Worm (Caenorhabditis elegans) whole organism, L1 larva: ENCODE data around the gene C35B1.9.

Experiments used
- F16B12.6 ChIP-seq: fragments of 150-350 bp; optimal IDR thresholded peaks from 2 replicates; lab custom pipeline; 2014; ENCODE audit warnings: missing biosample characterization, missing genetic modification characterization
- Y116A8C.19 ChIP-seq: sonication (generic microtip); optimal IDR thresholded peaks from 2 replicates; lab custom pipeline; 2016; ENCODE audit warnings: missing compliant biosample characterization, missing genetic modification characterization, borderline replicate concordance
- aha-1 ChIP-seq: fragments of 150-350 bp; optimal IDR thresholded peaks from 2 replicates; lab custom pipeline; 2014; ENCODE audit warnings: missing biosample characterization, missing genetic modification characterization
- ama-1 ChIP-seq: fragments of 150-350 bp; optimal IDR thresholded peaks from 2 replicates; lab custom pipeline; 2014
- ceh-63 ChIP-seq: fragments of 200-800 bp; sonication (Bioruptor generic); optimal IDR thresholded peaks from 2 replicates; lab custom pipeline; 2018; ENCODE audit warnings: mild to moderate bottlenecking, missing genetic modification characterization, missing compliant biosample characterization
- ceh-8 ChIP-seq: fragments of 200-800 bp; sonication (Bioruptor generic); optimal IDR thresholded peaks from 2 replicates; lab custom pipeline; 2018; ENCODE audit warnings: mild to moderate bottlenecking, missing genetic modification characterization, moderate library complexity, missing compliant biosample characterization
- ceh-82 ChIP-seq, 3 experiments: fragments of 150-350 bp in 1 of 3; sonication (generic microtip) in 2 of 3; optimal IDR thresholded peaks; 2 replicates each; lab custom pipeline; 2014 to 2017; ENCODE audit warnings: missing biosample characterization in 3 of 3, missing genetic modification characterization in 3 of 3
- ceh-88 ChIP-seq: fragments of 200-800 bp; sonication (Bioruptor generic); IDR thresholded peaks from 2 replicates; pipeline ENCODE4 v1.3.6; 2022; ENCODE audit warnings: missing genetic modification characterization, missing compliant biosample characterization
- ceh-90 ChIP-seq: sonication (generic microtip); optimal IDR thresholded peaks from 2 replicates; lab custom pipeline; 2016; ENCODE audit warnings: missing genetic modification characterization, missing compliant biosample characterization
- ces-1 ChIP-seq: fragments of 150-350 bp; optimal IDR thresholded peaks from 2 replicates; lab custom pipeline; 2014; ENCODE audit warnings: missing biosample characterization, missing genetic modification reagents, missing genetic modification characterization
- dpl-1 ChIP-seq, 3 experiments: fragments of 150-350 bp in 2 of 3; sonication (generic microtip) in 1 of 3; optimal IDR thresholded peaks; 2 replicates each; lab custom pipeline; 2014 to 2017; ENCODE audit warnings: missing biosample characterization in 3 of 3, missing genetic modification characterization in 3 of 3, missing genetic modification reagents in 3 of 3
- dsc-1 ChIP-seq: sonication (generic microtip); optimal IDR thresholded peaks from 2 replicates; lab custom pipeline; 2016; ENCODE audit warnings: mild to moderate bottlenecking, missing genetic modification characterization, missing compliant biosample characterization
- efl-1 ChIP-seq, 4 experiments: fragments of 150-350 bp; optimal IDR thresholded peaks in 3 of 4; peaks in 1 of 4; 1 replicate in 1 of 4; 2 replicates in 3 of 4; lab custom pipeline; 2014; ENCODE audit warnings: missing biosample characterization in 2 of 4, missing genetic modification characterization in 2 of 4, missing genetic modification reagents in 2 of 4
- egl-27 ChIP-seq, 2 experiments: fragments of 150-350 bp in 1 of 2; sonication (generic microtip); optimal IDR thresholded peaks; 3 replicates each; lab custom pipeline; 2017 to 2018; ENCODE audit warnings: missing biosample characterization in 2 of 2, missing genetic modification characterization in 2 of 2, missing genetic modification reagents in 2 of 2
- elt-2 ChIP-seq: sonication (generic microtip); optimal IDR thresholded peaks from 2 replicates; lab custom pipeline; 2016; ENCODE audit warnings: missing genetic modification characterization, mild to moderate bottlenecking, inconsistent platforms, missing compliant biosample characterization, missing genetic modification reagents
- ets-5 ChIP-seq: fragments of 200-800 bp; sonication (Bioruptor generic); IDR thresholded peaks from 2 replicates; pipeline ENCODE4 v1.3.6; 2022; ENCODE audit warnings: missing genetic modification characterization, missing compliant biosample characterization
- fkh-10 ChIP-seq: sonication (generic microtip); optimal IDR thresholded peaks from 2 replicates; lab custom pipeline; 2017; ENCODE audit warnings: missing biosample characterization, missing genetic modification reagents, missing genetic modification characterization
- grh-1 ChIP-seq: fragments of 200-800 bp; sonication (Bioruptor generic); IDR thresholded peaks from 2 replicates; pipeline ENCODE4 v1.3.6; 2022; ENCODE audit warnings: missing genetic modification reagents, missing genetic modification characterization, missing compliant biosample characterization
- hlh-4 ChIP-seq: sonication (generic microtip); optimal IDR thresholded peaks from 2 replicates; lab custom pipeline; 2016; ENCODE audit warnings: mild to moderate bottlenecking, missing genetic modification characterization, missing compliant biosample characterization
- hpl-2 ChIP-seq: fragments of 150-350 bp; optimal IDR thresholded peaks from 2 replicates; lab custom pipeline; 2014; ENCODE audit warnings: missing biosample characterization, missing genetic modification reagents, missing genetic modification characterization
- isw-1 ChIP-seq: fragments of 200-800 bp; sonication (Bioruptor generic); IDR thresholded peaks from 2 replicates; pipeline ENCODE4 v1.3.6; 2022; ENCODE audit warnings: missing genetic modification characterization, missing compliant biosample characterization
- jun-1 ChIP-seq: fragments of 150-350 bp; optimal IDR thresholded peaks from 2 replicates; lab custom pipeline; 2014; ENCODE audit warnings: missing biosample characterization, missing genetic modification reagents, missing genetic modification characterization
- lin-13 ChIP-seq: fragments of 150-350 bp; optimal IDR thresholded peaks from 2 replicates; lab custom pipeline; 2014; ENCODE audit warnings: missing biosample characterization, missing genetic modification reagents, missing genetic modification characterization
- lin-14 ChIP-seq: fragments of 200-800 bp; sonication (Bioruptor generic); optimal IDR thresholded peaks from 2 replicates; lab custom pipeline; 2018; ENCODE audit warnings: mild to moderate bottlenecking, missing genetic modification characterization, moderate library complexity, missing compliant biosample characterization
- lin-15B ChIP-seq: fragments of 150-350 bp; sonication (generic microtip); optimal IDR thresholded peaks from 3 replicates; lab custom pipeline; 2014; ENCODE audit warnings: missing biosample characterization, missing genetic modification characterization
- lir-3 ChIP-seq: sonication (generic microtip); optimal IDR thresholded peaks from 2 replicates; lab custom pipeline; 2016; ENCODE audit warnings: mild to moderate bottlenecking, missing genetic modification characterization, moderate library complexity, missing compliant biosample characterization; ENCODE audit not compliant: poor library complexity
- lsy-2 ChIP-seq, 2 experiments: fragments of 150-350 bp; optimal IDR thresholded peaks; 2 replicates each; lab custom pipeline; 2014; ENCODE audit warnings: missing biosample characterization in 2 of 2, missing genetic modification characterization in 2 of 2
- mab-9 ChIP-seq: fragments of 200-800 bp; sonication (Bioruptor generic); IDR thresholded peaks from 2 replicates; pipeline ENCODE4 v1.3.6; 2022; ENCODE audit warnings: missing genetic modification reagents, missing genetic modification characterization, missing compliant biosample characterization
- mdl-1 ChIP-seq, 2 experiments: fragments of 150-350 bp; optimal IDR thresholded peaks; 2 replicates each; lab custom pipeline; 2014 to 2017; ENCODE audit warnings: missing biosample characterization in 2 of 2, missing genetic modification characterization in 2 of 2, inconsistent platforms in 1 of 2
- mef-2 ChIP-seq: fragments of 150-350 bp; optimal IDR thresholded peaks from 2 replicates; lab custom pipeline; 2014; ENCODE audit warnings: missing biosample characterization, missing genetic modification characterization
- mep-1 ChIP-seq: fragments of 150-350 bp; optimal IDR thresholded peaks from 2 replicates; lab custom pipeline; 2014; ENCODE audit warnings: missing biosample characterization, missing genetic modification characterization
- nhr-20 ChIP-seq: sonication (generic microtip); optimal IDR thresholded peaks from 2 replicates; lab custom pipeline; 2016; ENCODE audit warnings: mild to moderate bottlenecking, missing genetic modification characterization, missing compliant biosample characterization
- nhr-237 ChIP-seq: fragments of 150-350 bp; optimal IDR thresholded peaks from 2 replicates; lab custom pipeline; 2014; ENCODE audit warnings: missing biosample characterization, missing genetic modification characterization
- nhr-71 ChIP-seq: sonication (generic microtip); optimal IDR thresholded peaks from 2 replicates; lab custom pipeline; 2016; ENCODE audit warnings: mild to moderate bottlenecking, missing genetic modification characterization, moderate library complexity, missing compliant biosample characterization
- nhr-76 ChIP-seq: sonication (generic microtip); optimal IDR thresholded peaks from 2 replicates; lab custom pipeline; 2017; ENCODE audit warnings: missing biosample characterization, missing genetic modification characterization
- nhr-77 ChIP-seq: fragments of 150-350 bp; optimal IDR thresholded peaks from 2 replicates; lab custom pipeline; 2014; ENCODE audit warnings: missing biosample characterization, missing genetic modification characterization
- nhr-84 ChIP-seq: sonication (generic microtip); optimal IDR thresholded peaks from 2 replicates; lab custom pipeline; 2017; ENCODE audit warnings: missing biosample characterization, missing genetic modification characterization
- pax-3 ChIP-seq: fragments of 200-800 bp; sonication (Bioruptor generic); optimal IDR thresholded peaks from 2 replicates; lab custom pipeline; 2018; ENCODE audit warnings: mild to moderate bottlenecking, missing genetic modification characterization, moderate library complexity, missing compliant biosample characterization
- pqm-1 ChIP-seq: sonication (generic microtip); optimal IDR thresholded peaks from 3 replicates; lab custom pipeline; 2017; ENCODE audit warnings: missing biosample characterization, missing genetic modification characterization
- rnt-1 ChIP-seq: sonication (generic microtip); optimal IDR thresholded peaks from 2 replicates; lab custom pipeline; 2016; ENCODE audit warnings: mild to moderate bottlenecking, missing genetic modification characterization, moderate library complexity, missing compliant biosample characterization
- skn-1 ChIP-seq: fragments of 150-350 bp; optimal IDR thresholded peaks from 2 replicates; lab custom pipeline; 2014; ENCODE audit warnings: missing biosample characterization, missing genetic modification characterization
- snpc-4 ChIP-seq: fragments of 150-350 bp; optimal IDR thresholded peaks from 2 replicates; lab custom pipeline; 2014; ENCODE audit warnings: missing biosample characterization, missing genetic modification characterization
- snu-23 ChIP-seq: sonication (generic microtip); optimal IDR thresholded peaks from 2 replicates; lab custom pipeline; 2016; ENCODE audit warnings: missing genetic modification characterization, missing compliant biosample characterization
- sptf-1 ChIP-seq: fragments of 150-350 bp; optimal IDR thresholded peaks from 2 replicates; lab custom pipeline; 2014; ENCODE audit warnings: missing biosample characterization, missing genetic modification characterization
- swsn-7 ChIP-seq: sonication (generic microtip); optimal IDR thresholded peaks from 2 replicates; lab custom pipeline; 2016; ENCODE audit warnings: missing genetic modification characterization, missing compliant biosample characterization
- tlp-1 ChIP-seq: fragments of 150-350 bp; optimal IDR thresholded peaks from 2 replicates; lab custom pipeline; 2014; ENCODE audit warnings: missing biosample characterization, missing genetic modification characterization
- unc-130 ChIP-seq: fragments of 150-350 bp; optimal IDR thresholded peaks from 2 replicates; lab custom pipeline; 2017; ENCODE audit warnings: missing biosample characterization, missing genetic modification characterization, inconsistent platforms
- unc-30 ChIP-seq: sonication (generic microtip); optimal IDR thresholded peaks from 2 replicates; lab custom pipeline; 2017; ENCODE audit warnings: missing biosample characterization, missing genetic modification characterization
- unc-62 ChIP-seq: fragments of 150-350 bp; optimal IDR thresholded peaks from 2 replicates; lab custom pipeline; 2014; ENCODE audit warnings: missing biosample characterization, missing genetic modification reagents, missing genetic modification characterization
- vab-15 ChIP-seq: sonication (generic microtip); optimal IDR thresholded peaks from 2 replicates; lab custom pipeline; 2017; ENCODE audit warnings: missing genotype, mild to moderate bottlenecking, missing genetic modification characterization, missing compliant biosample characterization
- xbp-1 ChIP-seq: sonication (generic microtip); optimal IDR thresholded peaks from 2 replicates; lab custom pipeline; 2016; ENCODE audit warnings: missing genetic modification characterization, missing compliant biosample characterization
- zip-4 ChIP-seq: fragments of 200-800 bp; sonication (Bioruptor generic); optimal IDR thresholded peaks from 2 replicates; lab custom pipeline; 2018; ENCODE audit warnings: mild to moderate bottlenecking, missing genetic modification characterization, moderate library complexity, missing compliant biosample characterization

C35B1.9 gene

ce11 chrIV:4049398-4049998 is 31.2 kb downstream of the C35B1.9 start, which contains the start of gene pcn-1 (continued):
- TF ChIP-seq ceh-90 (tag; lab: Kevin White, UChicago) = peak; percentile 75
- TF ChIP-seq ceh-82 (tag; optimal IDR thresholded peaks at IDR 0.05; lab: Kevin White, UChicago) = peak; percentile 93 to 95 (median 93)
- peak; percentile 80 for TF ChIP-seq nhr-77 (tag; lab: Kevin White, UChicago)
- peak; percentile 98 for TF ChIP-seq dsc-1 (tag; lab: Kevin White, UChicago)
- peak; percentile 99 for TF ChIP-seq mep-1 (tag; lab: Kevin White, UChicago)
- TF ChIP-seq mef-2 (tag; lab: Kevin White, UChicago) = peak; percentile 46
- peak; percentile 98 for TF ChIP-seq isw-1 (GFP tag; lab: Robert Waterston, UW)
- TF ChIP-seq hpl-2 = peak; percentile 89
- peak; percentile 39 for TF ChIP-seq aha-1 (tag; lab: Kevin White, UChicago)
- peak; percentile 99 for TF ChIP-seq nhr-71 (tag; lab: Kevin White, UChicago)
- TF ChIP-seq nhr-237 (tag; lab: Kevin White, UChicago) = peak; percentile 71
- peak; percentile 94 for TF ChIP-seq ceh-88
- no peak for TF ChIP-seq unc-30 (tag; lab: Kevin White, UChicago)
- TF ChIP-seq pax-3 = peak; percentile 97
- peak; percentile 95 to 96 for TF ChIP-seq lsy-2 (tag; optimal IDR thresholded peaks at IDR 0.05; lab: Kevin White, UChicago)
- TF ChIP-seq grh-1 (GFP tag; lab: Robert Waterston, UW) = peak; percentile 96
- no peak for TF ChIP-seq hlh-4
- no peak for TF ChIP-seq pqm-1 (tag; lab: Kevin White, UChicago)
- TF ChIP-seq elt-2 = peak; percentile 93
- TF ChIP-seq efl-1 (optimal IDR thresholded peaks at IDR 0.05; lab: Kevin White, UChicago) = peak; percentile 99
- peak; percentile 98 to 100 for TF ChIP-seq efl-1 (GFP tag; optimal IDR thresholded peaks at IDR 0.05 in 1 of 2; lab: Kevin White, UChicago)
- TF ChIP-seq ces-1 (GFP tag; lab: Kevin White, UChicago) = no peak
- no peak for TF ChIP-seq ets-5 (GFP tag; lab: Robert Waterston, UW)
- peak; percentile 94 for TF ChIP-seq zip-4 (GFP tag; lab: Kevin White, UChicago)
- peak; percentile 92 for TF ChIP-seq lin-13
- peak; percentile 91 for TF ChIP-seq lin-15B
- peak; percentile 95 for TF ChIP-seq F16B12.6 (tag; lab: Kevin White, UChicago)
- peak; percentile 57 for TF ChIP-seq nhr-76 (tag; lab: Kevin White, UChicago)
- peak; percentile 37 for TF ChIP-seq Y116A8C.19
- TF ChIP-seq ama-1 = no peak
- peak; percentile 97 for TF ChIP-seq rnt-1 (tag; lab: Kevin White, UChicago)
- TF ChIP-seq ceh-63 = peak; percentile 80
- no peak for TF ChIP-seq sptf-1 (tag; lab: Kevin White, UChicago)
- peak; percentile 98 for TF ChIP-seq swsn-7 (tag; lab: Kevin White, UChicago)
- peak; percentile 48 for TF ChIP-seq vab-15 (tag; lab: Kevin White, UChicago)
- peak; percentile 98 for TF ChIP-seq lin-14 (GFP tag; lab: Kevin White, UChicago)
- peak; percentile 91 for TF ChIP-seq jun-1 (tag; lab: Kevin White, UChicago)
- peak; percentile 82 for TF ChIP-seq unc-130 (tag; lab: Kevin White, UChicago)
- no peak for TF ChIP-seq lir-3 (tag; lab: Kevin White, UChicago)
- peak; percentile 96 for TF ChIP-seq mab-9
- peak in 1 of 2 experiments; percentile 24 for TF ChIP-seq egl-27 (tag; optimal IDR thresholded peaks at IDR 0.05; lab: Kevin White, UChicago)
- no peak for TF ChIP-seq tlp-1 (tag; lab: Kevin White, UChicago)
- TF ChIP-seq mdl-1 (tag; optimal IDR thresholded peaks at IDR 0.05; lab: Kevin White, UChicago) = peak in 1 of 2 experiments; percentile 66
- peak; percentile 97 for TF ChIP-seq nhr-20 (tag; lab: Kevin White, UChicago)
- TF ChIP-seq unc-62 (GFP tag; lab: Kevin White, UChicago) = peak; percentile 38
- peak; percentile 99 for TF ChIP-seq dpl-1 (GFP tag; optimal IDR thresholded peaks at IDR 0.05; lab: Kevin White, UChicago)
- TF ChIP-seq nhr-84 (tag; lab: Kevin White, UChicago) = no peak
- TF ChIP-seq skn-1 = peak; percentile 83
- peak; percentile 95 for TF ChIP-seq ceh-8 (GFP tag; lab: Kevin White, UChicago)
- peak; percentile 92 for TF ChIP-seq snpc-4 (tag; lab: Kevin White, UChicago)
- peak; percentile 96 for TF ChIP-seq snu-23 (GFP tag; lab: Kevin White, UChicago)
- TF ChIP-seq fkh-10 (GFP tag; lab: Kevin White, UChicago) = peak; percentile 87
- TF ChIP-seq xbp-1 (tag; lab: Kevin White, UChicago) = peak; percentile 97
